Fruit fly (Drosophila melanogaster) whole organism, embryonic: ENCODE results near the gene wb.

Experiments used
- Atf-2 ChIP-seq: fragments of 200-800 bp; sonication (Bioruptor generic); optimal IDR thresholded peaks from 2 replicates; lab custom pipeline; 2016; ENCODE audit warnings: missing biosample characterization, missing genetic modification characterization
- CG10267 ChIP-seq: fragments of 200-800 bp; sonication (Bioruptor generic); optimal IDR thresholded peaks from 2 replicates; lab custom pipeline; 2018; ENCODE audit warnings: missing biosample characterization, mild to moderate bottlenecking, missing genetic modification characterization, moderate library complexity
- CG10543 ChIP-seq: fragments of 200-800 bp; sonication (Bioruptor generic); optimal IDR thresholded peaks from 3 replicates; lab custom pipeline; 2017; ENCODE audit warnings: missing biosample characterization, mild to moderate bottlenecking, missing genetic modification characterization, moderate library complexity
- CG11723 ChIP-seq: fragments of 200-800 bp; sonication (Bioruptor generic); optimal IDR thresholded peaks from 2 replicates; lab custom pipeline; 2017; ENCODE audit warnings: missing biosample characterization, mild to moderate bottlenecking, missing genetic modification characterization
- CG12236 ChIP-seq: fragments of 200-800 bp; sonication (Bioruptor generic); optimal IDR thresholded peaks from 2 replicates; lab custom pipeline; 2016; ENCODE audit warnings: missing biosample characterization, missing genetic modification characterization
- CG13775 ChIP-seq: fragments of 200-800 bp; sonication (Bioruptor generic); optimal IDR thresholded peaks from 3 replicates; lab custom pipeline; 2017; ENCODE audit warnings: missing biosample characterization, mild to moderate bottlenecking, missing genetic modification characterization
- CG14441 ChIP-seq: fragments of 200-800 bp; sonication (Bioruptor generic); IDR thresholded peaks from 2 replicates; pipeline ENCODE4 v1.3.6; 2022; ENCODE audit warnings: missing biosample characterization, missing genetic modification characterization
- CG15011 ChIP-seq: fragments of 200-800 bp; sonication (Bioruptor generic); optimal IDR thresholded peaks from 3 replicates; lab custom pipeline; 2018; ENCODE audit warnings: missing biosample characterization, mild to moderate bottlenecking, missing genetic modification characterization
- CG15514 ChIP-seq: fragments of 200-800 bp; sonication (Bioruptor generic); optimal IDR thresholded peaks from 3 replicates; lab custom pipeline; 2017; ENCODE audit warnings: missing biosample characterization, missing genetic modification characterization, mild to moderate bottlenecking, moderate library complexity, missing genetic modification reagents
- CG15601 ChIP-seq: fragments of 200-800 bp; sonication (Bioruptor generic); optimal IDR thresholded peaks from 3 replicates; lab custom pipeline; 2019; ENCODE audit warnings: missing biosample characterization, mild to moderate bottlenecking, missing genetic modification characterization, moderate library complexity
- CG1602 ChIP-seq: fragments of 200-800 bp; sonication (Bioruptor generic); optimal IDR thresholded peaks from 3 replicates; lab custom pipeline; 2016; ENCODE audit warnings: missing biosample characterization, missing genetic modification characterization
- CG17361 ChIP-seq: fragments of 200-800 bp; sonication (Bioruptor generic); IDR thresholded peaks from 3 replicates; pipeline ENCODE4 v1.3.6; 2022; ENCODE audit warnings: missing biosample characterization, missing genetic modification characterization
- CG18599 ChIP-seq: fragments of 200-800 bp; sonication (Bioruptor generic); optimal IDR thresholded peaks from 3 replicates; lab custom pipeline; 2017; ENCODE audit warnings: missing biosample characterization, missing genetic modification characterization, mild to moderate bottlenecking, moderate library complexity, missing genetic modification reagents
- CG2199 ChIP-seq: fragments of 200-800 bp; sonication (Bioruptor generic); IDR thresholded peaks from 3 replicates; pipeline ENCODE4 v1.3.6; 2022; ENCODE audit warnings: missing biosample characterization, missing genetic modification characterization
- CG2678 ChIP-seq: fragments of 200-800 bp; sonication (Bioruptor generic); optimal IDR thresholded peaks from 3 replicates; lab custom pipeline; 2019; ENCODE audit warnings: missing biosample characterization, mild to moderate bottlenecking, missing genetic modification characterization, moderate library complexity
- CG3281 ChIP-seq: fragments of 200-800 bp; sonication (Bioruptor generic); optimal IDR thresholded peaks from 3 replicates; lab custom pipeline; 2017; ENCODE audit warnings: missing biosample characterization, mild to moderate bottlenecking, missing genetic modification characterization
- CG5245 ChIP-seq: fragments of 200-800 bp; sonication (Bioruptor generic); optimal IDR thresholded peaks from 3 replicates; lab custom pipeline; 2016; ENCODE audit warnings: missing biosample characterization, missing genetic modification characterization
- CG8290 ChIP-seq, 3 experiments: fragments of 200-800 bp; sonication (Bioruptor generic); optimal IDR thresholded peaks; 2 replicates each; lab custom pipeline; 2016 to 2019; ENCODE audit warnings: missing biosample characterization in 3 of 3, missing genetic modification characterization in 3 of 3, mild to moderate bottlenecking in 2 of 3, moderate library complexity in 1 of 3
- Doc3 ChIP-seq: fragments of 200-800 bp; sonication (Bioruptor generic); IDR thresholded peaks from 3 replicates; pipeline ENCODE4 v1.3.6; 2022; ENCODE audit warnings: missing biosample characterization, missing genetic modification characterization; ENCODE audit not compliant: partially characterized antibody
- Eip74EF ChIP-seq, 2 experiments: fragments of 200-800 bp in 1 of 2; fragments of >200 bp in 1 of 2; sonication (Bioruptor generic) in 1 of 2; optimal IDR thresholded peaks; 2 replicates each; lab custom pipeline; 2017 to 2019; ENCODE audit warnings: missing biosample characterization in 2 of 2, missing genetic modification characterization in 2 of 2, mild to moderate bottlenecking in 1 of 2, moderate library complexity in 1 of 2
- Elba2 ChIP-seq: fragments of 200-800 bp; sonication (Bioruptor generic); optimal IDR thresholded peaks from 3 replicates; lab custom pipeline; 2016; ENCODE audit warnings: missing biosample characterization, missing genetic modification characterization
- Fer2 ChIP-seq: fragments of 200-800 bp; sonication (Bioruptor generic); optimal IDR thresholded peaks from 2 replicates; lab custom pipeline; 2018; ENCODE audit warnings: missing biosample characterization, mild to moderate bottlenecking, missing genetic modification characterization, moderate library complexity
- GATAe ChIP-seq: fragments of 200-800 bp; sonication (Bioruptor generic); conservative IDR thresholded peaks from 2 replicates; pipeline ENCODE4 v1.3.6; 2022; ENCODE audit warnings: missing biosample characterization, missing genetic modification characterization
- Med ChIP-seq: fragments of 200-800 bp; sonication (Bioruptor generic); peaks from one replicate; lab custom pipeline; 2016; ENCODE audit warnings: missing biosample characterization, missing genetic modification characterization, mild to moderate bottlenecking, inconsistent platforms, moderate library complexity
- Meics ChIP-seq: fragments of 200-800 bp; sonication (Bioruptor generic); optimal IDR thresholded peaks from 2 replicates; lab custom pipeline; 2017; ENCODE audit warnings: missing biosample characterization, mild to moderate bottlenecking, missing genetic modification characterization
- Mrtf ChIP-seq: fragments of 200-800 bp; sonication (Bioruptor generic); IDR thresholded peaks from 3 replicates; pipeline ENCODE4 v1.3.6; 2022; ENCODE audit warnings: missing biosample characterization, missing genetic modification characterization
- Poxn ChIP-seq: fragments of 200-800 bp; sonication (Bioruptor generic); IDR thresholded peaks from 2 replicates; pipeline ENCODE4 v1.3.6; 2022; ENCODE audit warnings: missing biosample characterization, missing genetic modification characterization
- TFAM ChIP-seq: fragments of 200-800 bp; sonication (Bioruptor generic); optimal IDR thresholded peaks from 2 replicates; lab custom pipeline; 2017; ENCODE audit warnings: missing biosample characterization, missing genetic modification characterization, inconsistent platforms
- Xbp1 ChIP-seq: fragments of 200-800 bp; sonication (Bioruptor generic); optimal IDR thresholded peaks from 3 replicates; lab custom pipeline; 2016; ENCODE audit warnings: missing biosample characterization, mild to moderate bottlenecking, missing genetic modification characterization
- YL-1 ChIP-seq: fragments of 200-800 bp; sonication (Bioruptor generic); optimal IDR thresholded peaks from 3 replicates; lab custom pipeline; 2017; ENCODE audit warnings: missing biosample characterization, mild to moderate bottlenecking, missing genetic modification characterization
- caup ChIP-seq: fragments of 200-800 bp; sonication (Bioruptor generic); optimal IDR thresholded peaks from 3 replicates; lab custom pipeline; 2017; ENCODE audit warnings: missing biosample characterization, mild to moderate bottlenecking, missing genetic modification characterization, moderate library complexity; ENCODE audit not compliant: severe bottlenecking
- eve ChIP-seq, 2 experiments: fragments of >200 bp; optimal IDR thresholded peaks; 2 replicates each; lab custom pipeline; 2017; ENCODE audit warnings: missing biosample characterization in 2 of 2, missing genetic modification characterization in 2 of 2
- exex ChIP-seq: fragments of 200-800 bp; sonication (Bioruptor generic); optimal IDR thresholded peaks from 4 replicates; lab custom pipeline; 2018; ENCODE audit warnings: missing biosample characterization, mild to moderate bottlenecking, missing genetic modification characterization, moderate library complexity
- grau ChIP-seq: fragments of 200-800 bp; optimal IDR thresholded peaks from 3 replicates; lab custom pipeline; 2019; ENCODE audit warnings: missing biosample characterization, mild to moderate bottlenecking, missing genetic modification characterization, moderate library complexity
- hbn ChIP-seq: fragments of 200-800 bp; sonication (Bioruptor generic); IDR thresholded peaks from 2 replicates; pipeline ENCODE4 v1.3.6; 2022; ENCODE audit warnings: missing biosample characterization, missing genetic modification characterization; ENCODE audit not compliant: partially characterized antibody
- kni ChIP-seq: fragments of 200-800 bp; sonication (Bioruptor generic); optimal IDR thresholded peaks from 3 replicates; lab custom pipeline; 2017; ENCODE audit warnings: mild to moderate bottlenecking, missing biosample characterization, missing genetic modification reagents, missing genetic modification characterization
- lab ChIP-seq: fragments of 200-800 bp; sonication (Bioruptor generic); optimal IDR thresholded peaks from 3 replicates; lab custom pipeline; 2017; ENCODE audit warnings: missing biosample characterization, missing genetic modification characterization, mild to moderate bottlenecking, moderate library complexity, missing genetic modification reagents
- mirr ChIP-seq: fragments of 200-800 bp; sonication (Bioruptor generic); optimal IDR thresholded peaks from 3 replicates; lab custom pipeline; 2018; ENCODE audit warnings: missing biosample characterization, mild to moderate bottlenecking, missing genetic modification characterization
- nerfin-2 ChIP-seq: fragments of 200-800 bp; sonication (Bioruptor generic); IDR thresholded peaks from 2 replicates; pipeline ENCODE4 v1.3.6; 2022; ENCODE audit warnings: missing biosample characterization, missing genetic modification characterization; ENCODE audit not compliant: partially characterized antibody
- odd ChIP-seq: fragments of 200-800 bp; sonication (Bioruptor generic); optimal IDR thresholded peaks from 2 replicates; lab custom pipeline; 2017; ENCODE audit warnings: missing biosample characterization, mild to moderate bottlenecking, missing genetic modification characterization
- otp ChIP-seq: fragments of 200-800 bp; sonication (Bioruptor generic); IDR thresholded peaks from 3 replicates; pipeline ENCODE4, ENCODE4 v1.3.6; 2022; ENCODE audit warnings: missing biosample characterization, missing genetic modification characterization
- shn ChIP-seq: fragments of 200-800 bp; sonication (Bioruptor generic); optimal IDR thresholded peaks from 3 replicates; lab custom pipeline; 2016; ENCODE audit warnings: missing biosample characterization, missing genetic modification characterization
- so ChIP-seq: fragments of 200-800 bp; sonication (Bioruptor generic); IDR thresholded peaks from 3 replicates; pipeline ENCODE4 v1.3.6; 2022; ENCODE audit warnings: missing biosample characterization, missing genetic modification characterization
- ttk ChIP-seq: fragments of 200-800 bp; sonication (Bioruptor generic); IDR thresholded peaks from 2 replicates; pipeline ENCODE4 v2.1.2; 2022; ENCODE audit warnings: missing biosample characterization, missing genetic modification characterization

wb gene

DNA sequence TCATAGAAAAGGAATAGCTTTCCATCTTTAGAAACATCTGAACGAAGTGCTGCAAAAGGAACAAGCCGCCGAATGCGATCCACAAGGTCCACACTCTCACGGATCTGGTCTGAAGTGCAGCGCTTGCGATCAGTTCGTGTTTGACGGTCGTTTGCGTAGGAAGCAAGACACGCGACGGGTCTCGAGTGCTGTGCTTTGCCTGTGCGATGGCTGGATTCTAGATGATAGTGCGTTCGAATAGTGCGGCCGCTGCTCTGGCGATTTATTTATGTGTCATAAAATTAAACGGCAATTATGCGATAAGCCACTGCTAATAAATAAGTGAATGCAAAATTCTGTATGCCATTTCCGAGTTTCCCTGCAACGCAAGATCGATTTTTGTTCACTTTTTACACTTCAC is at the start of gene wb (continued):
- TF ChIP-seq TFAM (no peak), Poxn (GFP tag; lab: Robert Waterston, UW) (no peak)

- peak; percentile 39; the same call in 1 of the 2 replicates for TF ChIP-seq CG14441 (GFP tag; lab: Robert Waterston, UW)
- peak; percentile 21 for TF ChIP-seq CG15514 (GFP tag; lab: Kevin White, UChicago)
- no peak for TF ChIP-seq CG15011 (GFP tag; lab: Kevin White, UChicago)
- no peak for TF ChIP-seq CG1602 (GFP tag; lab: Kevin White, UChicago)
- peak; percentile 16 for TF ChIP-seq CG18599 (GFP tag; lab: Kevin White, UChicago)
- no peak for TF ChIP-seq hbn (GFP tag; lab: Robert Waterston, UW)
- TF ChIP-seq Med (GFP tag; lab: Kevin White, UChicago): peak; percentile 55
- no peak for TF ChIP-seq CG11723 (GFP tag; lab: Kevin White, UChicago)
- 0 out of 3 replicates have a peak, but pooled peaks have one; percentile 67 for TF ChIP-seq CG2199 (GFP tag; lab: Robert Waterston, UW)
- peak; percentile 35 for TF ChIP-seq caup (GFP tag; lab: Kevin White, UChicago)
- TF ChIP-seq CG10543: peak; percentile 26
- peak in 1 of 2 experiments; percentile 22 for TF ChIP-seq eve (GFP tag; optimal IDR thresholded peaks at IDR 0.05; lab: Kevin White, UChicago)
- no peak for TF ChIP-seq CG8290 (GFP tag; optimal IDR thresholded peaks at IDR 0.05; lab: Kevin White, UChicago)
- TF ChIP-seq CG8290 (tag; optimal IDR thresholded peaks at IDR 0.05; lab: Kevin White, UChicago): peak in 1 of 2 experiments; percentile 5
- TF ChIP-seq mirr (GFP tag; lab: Kevin White, UChicago): peak; percentile 37
- peak; percentile 16 for TF ChIP-seq Meics (GFP tag; lab: Kevin White, UChicago)
- TF ChIP-seq lab (GFP tag; lab: Kevin White, UChicago): peak; percentile 48
- TF ChIP-seq odd: peak; percentile 3
Observed at dm6 chr2L:14221227-14221626, 41.6 kb upstream of the wb start.

dm6 chr2L:14223355-14223754 is 39.5 kb upstream of the wb start:
- TF ChIP-seq CG12236 (GFP tag; lab: Kevin White, UChicago) (no peak), Elba2 (peak; percentile 91), so (GFP tag; lab: Robert Waterston, UW) (no peak), Eip74EF (GFP tag; optimal IDR thresholded peaks at IDR 0.05; lab: Kevin White, UChicago) (no peak), CG17361 (GFP tag; lab: Robert Waterston, UW) (no peak), Mrtf (GFP tag; lab: Robert Waterston, UW) (no peak), shn (no peak), nerfin-2 (GFP tag; lab: Robert Waterston, UW) (0 out of 2 replicates have a peak, but pooled peaks have one; percentile 21)

DNA sequence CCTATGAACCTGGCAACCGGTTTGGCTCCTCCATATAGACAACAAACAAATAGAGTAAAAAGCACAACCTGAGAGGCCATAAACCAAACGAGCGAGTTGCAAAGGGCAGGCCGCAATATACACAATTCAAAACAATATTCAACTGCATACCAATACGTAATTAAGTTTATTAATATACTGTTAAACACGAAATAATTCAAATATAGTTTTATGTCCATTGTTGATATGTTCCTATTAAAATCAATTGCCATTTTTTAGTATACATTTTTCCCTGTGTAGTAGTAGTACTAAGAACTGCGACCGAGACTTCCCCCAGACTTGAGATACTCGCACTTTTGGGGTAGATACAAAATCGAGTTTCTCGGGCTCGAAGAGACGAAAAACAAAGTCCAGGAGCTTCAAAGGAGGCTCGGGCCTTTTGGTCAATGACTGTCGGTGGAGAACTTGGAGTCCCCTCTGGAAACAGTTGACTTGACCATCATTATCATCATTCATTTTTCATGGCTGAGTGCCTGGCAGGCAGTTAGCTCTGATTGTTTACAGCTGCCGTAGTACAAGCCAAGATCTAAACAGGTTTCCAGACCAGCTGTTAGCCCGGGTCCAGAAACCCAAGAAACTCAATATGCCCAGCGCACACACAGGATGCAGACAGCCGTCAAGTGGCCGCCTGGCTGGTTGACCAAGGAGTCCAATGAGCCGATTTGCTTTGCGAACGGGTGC is 36.7 kb upstream of the wb start:
- no peak for TF ChIP-seq grau (tag; lab: Kevin White, UChicago)
- TF ChIP-seq Xbp1 (GFP tag; lab: Kevin White, UChicago): no peak
- TF ChIP-seq CG13775 (GFP tag; lab: Kevin White, UChicago): no peak
- no peak for TF ChIP-seq GATAe (GFP tag; lab: Robert Waterston, UW)
- no peak for TF ChIP-seq Fer2 (tag; lab: Kevin White, UChicago)
- TF ChIP-seq Doc3 (GFP tag; lab: Robert Waterston, UW): no peak
- TF ChIP-seq ttk (GFP tag; lab: Robert Waterston, UW): no peak
- no peak for TF ChIP-seq CG3281 (GFP tag; lab: Kevin White, UChicago)
- no peak for TF ChIP-seq CG10267 (tag; lab: Kevin White, UChicago)
- no peak for TF ChIP-seq kni (GFP tag; lab: Kevin White, UChicago)
- no peak for TF ChIP-seq exex (tag; lab: Kevin White, UChicago)
- no peak for TF ChIP-seq CG15601 (tag; lab: Kevin White, UChicago)
- no peak for TF ChIP-seq CG5245
- TF ChIP-seq otp (GFP tag; lab: Robert Waterston, UW): no peak
- no peak for TF ChIP-seq CG11723 (GFP tag; lab: Kevin White, UChicago)
- peak; percentile 14 for TF ChIP-seq CG2678 (tag; lab: Kevin White, UChicago)
- TF ChIP-seq Atf-2 (GFP tag; lab: Kevin White, UChicago): no peak
- no peak for TF ChIP-seq YL-1 (GFP tag; lab: Kevin White, UChicago)
